Worm (Caenorhabditis elegans) whole organism, L4/young adult: ENCODE results near the gene srx-102.

ENCODE experiments used
- dao-5 ChIP-seq: sonication (generic microtip); optimal IDR thresholded peaks from 2 replicates; lab custom pipeline; 2016; ENCODE audit warnings: missing genotype, missing genetic modification characterization, moderate library complexity, missing compliant biosample characterization
- him-1 ChIP-seq: sonication (generic microtip); optimal IDR thresholded peaks from 2 replicates; lab custom pipeline; 2016; ENCODE audit warnings: missing genotype, missing genetic modification reagents, missing genetic modification characterization, missing compliant biosample characterization

DNA sequence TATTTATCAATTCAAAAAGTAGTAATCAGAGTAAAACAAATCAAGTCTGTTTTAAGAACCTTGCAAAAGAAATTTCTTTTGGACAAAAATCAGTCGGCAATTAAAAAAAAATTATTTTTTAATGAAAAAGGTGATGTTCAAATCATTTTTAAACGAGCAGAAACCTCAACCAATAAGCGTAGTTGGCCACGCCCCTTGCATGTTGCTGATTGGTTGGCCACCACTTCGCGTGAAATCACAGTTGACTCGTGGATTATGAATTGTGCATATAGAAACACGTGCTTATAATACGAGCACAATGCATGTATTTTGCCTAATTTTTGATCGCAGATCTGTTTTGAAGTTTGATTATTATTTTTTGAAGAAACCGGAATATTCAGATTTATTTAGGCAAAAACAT, 29.4 kb downstream of the srx-102 start:
- TF ChIP-seq him-1 (no peak), dao-5 (tag; lab: Kevin White, UChicago) (no peak)
